ENCODE assay signal across 1 fruit fly cellular context in the genomic region with DNA sequence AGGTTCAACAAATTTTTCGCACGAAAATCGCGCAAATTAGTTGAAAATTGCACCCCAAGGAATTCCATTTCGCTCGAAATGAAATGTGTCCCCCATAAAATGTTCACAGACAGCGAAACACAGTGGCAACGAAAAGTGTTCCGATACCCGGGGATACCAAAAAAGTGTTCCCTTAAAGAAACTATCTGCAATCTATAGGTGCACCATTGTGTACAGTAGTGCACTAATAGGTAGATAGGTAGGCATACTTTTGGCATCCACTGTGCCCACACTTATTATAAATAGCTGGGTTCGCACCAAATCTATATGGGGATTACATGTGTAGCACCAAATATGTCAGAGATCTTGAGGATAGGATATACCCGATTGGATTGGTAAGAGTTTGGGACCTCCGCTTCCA.
TF ChIP-seq lines count a peak whose summit lies in the region.

No protein-coding gene starts in this region.

TF ChIP-seq in whole organism, embryonic, 481 proteins besides CTCF, POLR2A, EP300 and RAD21 (continued from another document and continues in another):
- TF ChIP-seq gce (GFP tag; IDR thresholded peaks at IDR 0.05; lab: Robert Waterston, UW) = 0 out of 3 replicates have a peak, but pooled peaks have one; percentile 40
- TF ChIP-seq NC2α (GFP tag; optimal IDR thresholded peaks at IDR 0.05; lab: Kevin White, UChicago) = peak; percentile 36
- TF ChIP-seq CG18599 (GFP tag; optimal IDR thresholded peaks at IDR 0.05; lab: Kevin White, UChicago) = no peak
- TF ChIP-seq hth (optimal IDR thresholded peaks at IDR 0.05; lab: Kevin White, UChicago) = no peak
- no peak for TF ChIP-seq sd (tag; optimal IDR thresholded peaks at IDR 0.05; lab: Kevin White, UChicago)
- TF ChIP-seq hbn (GFP tag; IDR thresholded peaks at IDR 0.05; lab: Robert Waterston, UW; ENCODE audit: partially characterized antibody) = no peak
- TF ChIP-seq YL-1 (GFP tag; optimal IDR thresholded peaks at IDR 0.05; lab: Kevin White, UChicago) = no peak
- peak; percentile 89 for TF ChIP-seq CG12769 (tag; optimal IDR thresholded peaks at IDR 0.05; lab: Kevin White, UChicago)
- TF ChIP-seq Lhr (GFP tag; optimal IDR thresholded peaks at IDR 0.05; lab: Kevin White, UChicago) = peak; percentile 19
- TF ChIP-seq CG1792 (GFP tag; optimal IDR thresholded peaks at IDR 0.05; lab: Kevin White, UChicago) = no peak
- TF ChIP-seq Doc2 (GFP tag; IDR thresholded peaks at IDR 0.05; lab: Robert Waterston, UW) = 0 out of 2 replicates have a peak, but pooled peaks have one; percentile 26
- TF ChIP-seq amos (GFP tag; IDR thresholded peaks at IDR 0.05; lab: Robert Waterston, UW; ENCODE audit: partially characterized antibody) = no peak
- TF ChIP-seq CrebB (tag; optimal IDR thresholded peaks at IDR 0.05; lab: Kevin White, UChicago) = peak; percentile 16
- no peak for TF ChIP-seq dan (GFP tag; IDR thresholded peaks at IDR 0.05; lab: Robert Waterston, UW)
- peak; percentile 44 for TF ChIP-seq lab (GFP tag; optimal IDR thresholded peaks at IDR 0.05; lab: Kevin White, UChicago)
- no peak for TF ChIP-seq zen (tag; optimal IDR thresholded peaks at IDR 0.05; lab: Kevin White, UChicago)
- no peak for TF ChIP-seq CG16813 (GFP tag; IDR thresholded peaks at IDR 0.05; lab: Robert Waterston, UW; ENCODE audit: partially characterized antibody)
- TF ChIP-seq hb (GFP tag; IDR thresholded peaks at IDR 0.05; lab: Robert Waterston, UW; ENCODE audit: partially characterized antibody) = no peak
- TF ChIP-seq CG14965 (GFP tag; optimal IDR thresholded peaks at IDR 0.05; lab: Kevin White, UChicago; ENCODE audit: borderline replicate concordance) = no peak
- TF ChIP-seq cg (GFP tag; optimal IDR thresholded peaks at IDR 0.05; lab: Kevin White, UChicago) = no peak
- no peak for TF ChIP-seq psq (GFP tag; optimal IDR thresholded peaks at IDR 0.05; lab: Kevin White, UChicago)
- peak; percentile 22 for TF ChIP-seq ewg (GFP tag; optimal IDR thresholded peaks at IDR 0.05; lab: Kevin White, UChicago)
- peak; percentile 87 for TF ChIP-seq lmd (GFP tag; IDR thresholded peaks at IDR 0.05; lab: Robert Waterston, UW)
- TF ChIP-seq dm (GFP tag; optimal IDR thresholded peaks at IDR 0.05; lab: Kevin White, UChicago) = peak; percentile 37
- peak; percentile 9 for TF ChIP-seq Dek (tag; optimal IDR thresholded peaks at IDR 0.05; lab: Kevin White, UChicago)
- peak; percentile 73 for TF ChIP-seq H15 (GFP tag; IDR thresholded peaks at IDR 0.05; lab: Robert Waterston, UW)
- peak; percentile 6 for TF ChIP-seq CG10654 (GFP tag; optimal IDR thresholded peaks at IDR 0.05; lab: Kevin White, UChicago)
- no peak for TF ChIP-seq CG11723 (GFP tag; optimal IDR thresholded peaks at IDR 0.05; lab: Kevin White, UChicago)
- TF ChIP-seq Hsf (GFP tag; optimal IDR thresholded peaks at IDR 0.05; lab: Kevin White, UChicago) = peak; percentile 63
- peak; percentile 43 for TF ChIP-seq CG3281 (GFP tag; optimal IDR thresholded peaks at IDR 0.05; lab: Kevin White, UChicago)
- no peak for TF ChIP-seq Deaf1 (tag; optimal IDR thresholded peaks at IDR 0.05; lab: Kevin White, UChicago)
- TF ChIP-seq seq (GFP tag; IDR thresholded peaks at IDR 0.05; lab: Robert Waterston, UW) = peak; percentile 50; the same call in 1 of the 2 replicates
- no peak for TF ChIP-seq CG15601 (tag; optimal IDR thresholded peaks at IDR 0.05; lab: Kevin White, UChicago)
- TF ChIP-seq MTF-1 (GFP tag; optimal IDR thresholded peaks at IDR 0.05; lab: Kevin White, UChicago; ENCODE audit: borderline replicate concordance) = peak; percentile 1
- no peak for TF ChIP-seq CG1529 (GFP tag; optimal IDR thresholded peaks at IDR 0.05; lab: Kevin White, UChicago)
- peak; percentile 71; the same call in 2 of the 3 replicates for TF ChIP-seq ken (GFP tag; IDR thresholded peaks at IDR 0.05; lab: Robert Waterston, UW)
- 0 out of 3 replicates have a peak, but pooled peaks have one; percentile 21 for TF ChIP-seq CG6791 (GFP tag; IDR thresholded peaks at IDR 0.05; lab: Robert Waterston, UW; ENCODE audit: partially characterized antibody)
- peak; percentile 73 for TF ChIP-seq Xrp1 (GFP tag; IDR thresholded peaks at IDR 0.05; lab: Robert Waterston, UW)
- peak; percentile 9 for TF ChIP-seq Abd-B (GFP tag; optimal IDR thresholded peaks at IDR 0.05; lab: Kevin White, UChicago)
- 0 out of 2 replicates have a peak, but pooled peaks have one; percentile 21 for TF ChIP-seq Oaz (GFP tag; IDR thresholded peaks at IDR 0.05; lab: Robert Waterston, UW)
- TF ChIP-seq Hey (tag; optimal IDR thresholded peaks at IDR 0.05; lab: Kevin White, UChicago) = no peak
- TF ChIP-seq NC2β (GFP tag; optimal IDR thresholded peaks at IDR 0.05; lab: Kevin White, UChicago) = peak; percentile 10
- TF ChIP-seq Bteb2 (GFP tag; optimal IDR thresholded peaks at IDR 0.05; lab: Kevin White, UChicago) = peak; percentile 31
- TF ChIP-seq tll (GFP tag; optimal IDR thresholded peaks at IDR 0.05; lab: Kevin White, UChicago) = no peak
- peak; percentile 62 for TF ChIP-seq gem (tag; optimal IDR thresholded peaks at IDR 0.05; lab: Kevin White, UChicago)
- peak; percentile 62; the same call in 1 of the 2 replicates for TF ChIP-seq toy (GFP tag; IDR thresholded peaks at IDR 0.05; lab: Robert Waterston, UW)
- no peak; the same call in 1 of the 2 replicates for TF ChIP-seq CG31441 (GFP tag; IDR thresholded peaks at IDR 0.05; lab: Robert Waterston, UW)
- no peak for TF ChIP-seq CG10543 (GFP tag; optimal IDR thresholded peaks at IDR 0.05; lab: Kevin White, UChicago)
- TF ChIP-seq NFAT (GFP tag; IDR thresholded peaks at IDR 0.05; lab: Robert Waterston, UW) = peak; percentile 88
- TF ChIP-seq wek (GFP tag; optimal IDR thresholded peaks at IDR 0.05; lab: Kevin White, UChicago) = peak; percentile 52
- no peak for TF ChIP-seq kay (GFP tag; optimal IDR thresholded peaks at IDR 0.05; lab: Kevin White, UChicago)
- no peak for TF ChIP-seq BtbVII (GFP tag; optimal IDR thresholded peaks at IDR 0.05; lab: Kevin White, UChicago)
- TF ChIP-seq CG18619 (GFP tag; optimal IDR thresholded peaks at IDR 0.05; lab: Kevin White, UChicago) = peak; percentile 51
- peak; percentile 65 for TF ChIP-seq CG12219 (GFP tag; optimal IDR thresholded peaks at IDR 0.05; lab: Kevin White, UChicago)
- TF ChIP-seq Sox102F (GFP tag; optimal IDR thresholded peaks at IDR 0.05; lab: Kevin White, UChicago) = peak; percentile 66
- no peak for TF ChIP-seq CG3726 (GFP tag; IDR thresholded peaks at IDR 0.05; lab: Robert Waterston, UW)
- peak; percentile 38 to 50 for TF ChIP-seq Pdp1 (GFP tag; optimal IDR thresholded peaks at IDR 0.05; lab: Kevin White, UChicago)
- TF ChIP-seq CG10321 (GFP tag; IDR thresholded peaks at IDR 0.05; lab: Robert Waterston, UW) = peak; percentile 53; the same call in 1 of the 2 replicates
- TF ChIP-seq Max (GFP tag; optimal IDR thresholded peaks at IDR 0.05; lab: Kevin White, UChicago) = peak; percentile 14
- TF ChIP-seq CG7786 (GFP tag; optimal IDR thresholded peaks at IDR 0.05; lab: Kevin White, UChicago) = peak; percentile 66
- TF ChIP-seq sob (GFP tag; IDR thresholded peaks at IDR 0.05; lab: Robert Waterston, UW) = peak; percentile 71
- peak; percentile 17 for TF ChIP-seq CG17829 (tag; optimal IDR thresholded peaks at IDR 0.05; lab: Kevin White, UChicago)
- TF ChIP-seq Atf-2 (GFP tag; optimal IDR thresholded peaks at IDR 0.05; lab: Kevin White, UChicago) = peak; percentile 16
- TF ChIP-seq gsb (GFP tag; IDR thresholded peaks at IDR 0.05; lab: Robert Waterston, UW) = peak; percentile 49
- TF ChIP-seq HmgZ (tag; optimal IDR thresholded peaks at IDR 0.05; lab: Kevin White, UChicago) = peak; percentile 45
- TF ChIP-seq sens (GFP tag; lab: Kevin White, UChicago) = peak; percentile 87
- TF ChIP-seq CG12155 (GFP tag; optimal IDR thresholded peaks at IDR 0.05; lab: Kevin White, UChicago) = peak; percentile 42
- TF ChIP-seq CG8924 (tag; optimal IDR thresholded peaks at IDR 0.05; lab: Kevin White, UChicago) = no peak
- no peak for TF ChIP-seq Lpt (GFP tag; optimal IDR thresholded peaks at IDR 0.05; lab: Kevin White, UChicago)
- peak; percentile 91 for TF ChIP-seq CG9932 (GFP tag; IDR thresholded peaks at IDR 0.05; lab: Robert Waterston, UW)
- TF ChIP-seq Poxn (GFP tag; IDR thresholded peaks at IDR 0.05; lab: Robert Waterston, UW) = peak; percentile 50
- no peak for TF ChIP-seq Dll (GFP tag; IDR thresholded peaks at IDR 0.05; lab: Robert Waterston, UW; ENCODE audit: partially characterized antibody)
- TF ChIP-seq kah (GFP tag; optimal IDR thresholded peaks at IDR 0.05; lab: Kevin White, UChicago) = peak; percentile 14
- TF ChIP-seq Drgx (GFP tag; IDR thresholded peaks at IDR 0.05; lab: Robert Waterston, UW) = peak; percentile 71
- TF ChIP-seq crc (GFP tag; optimal IDR thresholded peaks at IDR 0.05; lab: Kevin White, UChicago) = no peak
- TF ChIP-seq sqz (GFP tag; optimal IDR thresholded peaks at IDR 0.05; lab: Kevin White, UChicago) = no peak
- TF ChIP-seq CG11093 (GFP tag; IDR thresholded peaks at IDR 0.05; lab: Robert Waterston, UW) = peak; percentile 79
- TF ChIP-seq CG7271 (tag; optimal IDR thresholded peaks at IDR 0.05; lab: Kevin White, UChicago) = no peak
- TF ChIP-seq Kr (GFP tag; optimal IDR thresholded peaks at IDR 0.05; lab: Kevin White, UChicago) = no peak
- no peak for TF ChIP-seq Elba2 (GFP tag; optimal IDR thresholded peaks at IDR 0.05; lab: Kevin White, UChicago)
- TF ChIP-seq Nf-YA (GFP tag; IDR thresholded peaks at IDR 0.05; lab: Robert Waterston, UW) = no peak
- no peak for TF ChIP-seq nerfin-2 (GFP tag; IDR thresholded peaks at IDR 0.05; lab: Robert Waterston, UW; ENCODE audit: partially characterized antibody)
- 0 out of 3 replicates have a peak, but pooled peaks have one; percentile 45 for TF ChIP-seq C15 (GFP tag; IDR thresholded peaks at IDR 0.05; lab: Robert Waterston, UW)
- TF ChIP-seq az2 (GFP tag; optimal IDR thresholded peaks at IDR 0.05; lab: Kevin White, UChicago) = peak; percentile 51
- peak; percentile 40 for TF ChIP-seq CG6254 (GFP tag; optimal IDR thresholded peaks at IDR 0.05; lab: Kevin White, UChicago)
- TF ChIP-seq nom (GFP tag; optimal IDR thresholded peaks at IDR 0.05; lab: Kevin White, UChicago) = no peak
- TF ChIP-seq caup (GFP tag; optimal IDR thresholded peaks at IDR 0.05; lab: Kevin White, UChicago; ENCODE audit: severe bottlenecking) = peak; percentile 35
- no peak for TF ChIP-seq grn (GFP tag; optimal IDR thresholded peaks at IDR 0.05; lab: Kevin White, UChicago)
- peak; percentile 67; the same call in 1 of the 2 replicates for TF ChIP-seq sens-2 (GFP tag; IDR thresholded peaks at IDR 0.05; lab: Robert Waterston, UW)
- TF ChIP-seq Hand (GFP tag; optimal IDR thresholded peaks at IDR 0.05; lab: Kevin White, UChicago) = no peak
- TF ChIP-seq croc (GFP tag; conservative IDR thresholded peaks at IDR 0.05; lab: Robert Waterston, UW) = peak; percentile 27; the same call in 1 of the 3 replicates
- peak; percentile 59; the same call in 1 of the 2 replicates for TF ChIP-seq CG32767 (GFP tag; IDR thresholded peaks at IDR 0.05; lab: Robert Waterston, UW)
- peak; percentile 42 for TF ChIP-seq pnt (GFP tag; optimal IDR thresholded peaks at IDR 0.05; lab: Kevin White, UChicago)
- peak; percentile 48; the same call in 1 of the 2 replicates for TF ChIP-seq MBD-R2 (GFP tag; IDR thresholded peaks at IDR 0.05; lab: Robert Waterston, UW)
- no peak for TF ChIP-seq trem (tag; optimal IDR thresholded peaks at IDR 0.05; lab: Kevin White, UChicago)
- no peak for TF ChIP-seq pzg (GFP tag; optimal IDR thresholded peaks at IDR 0.05; lab: Kevin White, UChicago)
- TF ChIP-seq lilli (GFP tag; optimal IDR thresholded peaks at IDR 0.05; lab: Kevin White, UChicago) = peak; percentile 71
- TF ChIP-seq CG34422 (GFP tag; IDR thresholded peaks at IDR 0.05; lab: Robert Waterston, UW) = peak; percentile 86
- TF ChIP-seq ssp (GFP tag; IDR thresholded peaks at IDR 0.05; lab: Robert Waterston, UW) = peak; percentile 45
- peak; percentile 75 for TF ChIP-seq tgo (GFP tag; IDR thresholded peaks at IDR 0.05; lab: Robert Waterston, UW)
- TF ChIP-seq Fer2 (tag; optimal IDR thresholded peaks at IDR 0.05; lab: Kevin White, UChicago) = no peak
- TF ChIP-seq NfI (GFP tag; optimal IDR thresholded peaks at IDR 0.05; lab: Kevin White, UChicago) = peak; percentile 73
- no peak for TF ChIP-seq usp (GFP tag; optimal IDR thresholded peaks at IDR 0.05; lab: Kevin White, UChicago)
- TF ChIP-seq Asciz (GFP tag; optimal IDR thresholded peaks at IDR 0.05; lab: Kevin White, UChicago) = no peak
- TF ChIP-seq CG34376 (GFP tag; optimal IDR thresholded peaks at IDR 0.05; lab: Kevin White, UChicago) = no peak
- peak; percentile 52 for TF ChIP-seq fd96Cb (tag; optimal IDR thresholded peaks at IDR 0.05; lab: Kevin White, UChicago)
- no peak for TF ChIP-seq fru (optimal IDR thresholded peaks at IDR 0.05; lab: Kevin White, UChicago)
- TF ChIP-seq B-H2 (GFP tag; optimal IDR thresholded peaks at IDR 0.05; lab: Kevin White, UChicago) = no peak
- TF ChIP-seq Hmx (GFP tag; optimal IDR thresholded peaks at IDR 0.05; lab: Kevin White, UChicago) = no peak
- TF ChIP-seq CG1603 (tag; optimal IDR thresholded peaks at IDR 0.05; lab: Kevin White, UChicago) = peak; percentile 76
- peak; percentile 49 for TF ChIP-seq fd3F (GFP tag; optimal IDR thresholded peaks at IDR 0.05; lab: Kevin White, UChicago)
- no peak for TF ChIP-seq prd (optimal IDR thresholded peaks at IDR 0.05; lab: Kevin White, UChicago)
- TF ChIP-seq prd (GFP tag; IDR thresholded peaks at IDR 0.05; lab: Robert Waterston, UW) = peak; percentile 86
- peak; percentile 79 for TF ChIP-seq dysf (GFP tag; IDR thresholded peaks at IDR 0.05; lab: Robert Waterston, UW)
- 0 out of 2 replicates have a peak, but pooled peaks have one; percentile 20 for TF ChIP-seq CG4404 (GFP tag; IDR thresholded peaks at IDR 0.05; lab: Robert Waterston, UW)
- TF ChIP-seq CG12744 (GFP tag; optimal IDR thresholded peaks at IDR 0.05; lab: Kevin White, UChicago) = peak; percentile 24
- peak; percentile 78 for TF ChIP-seq CG14441 (GFP tag; IDR thresholded peaks at IDR 0.05; lab: Robert Waterston, UW)
- peak; percentile 17 for TF ChIP-seq CG15696 (tag; optimal IDR thresholded peaks at IDR 0.05; lab: Kevin White, UChicago)
- peak; percentile 43 for TF ChIP-seq schlank (tag; optimal IDR thresholded peaks at IDR 0.05; lab: Kevin White, UChicago)
- TF ChIP-seq dmrt11E (tag; optimal IDR thresholded peaks at IDR 0.05; lab: Kevin White, UChicago) = peak; percentile 45
- peak; percentile 57 for TF ChIP-seq dmrt99B (tag; optimal IDR thresholded peaks at IDR 0.05; lab: Kevin White, UChicago)
- TF ChIP-seq CG15073 (GFP tag; optimal IDR thresholded peaks at IDR 0.05; lab: Kevin White, UChicago) = no peak
- peak; percentile 59 for TF ChIP-seq nmo (GFP tag; optimal IDR thresholded peaks at IDR 0.05; lab: Kevin White, UChicago)
- peak; percentile 55 for TF ChIP-seq Ssrp (tag; optimal IDR thresholded peaks at IDR 0.05; lab: Kevin White, UChicago)
- TF ChIP-seq en (GFP tag; optimal IDR thresholded peaks at IDR 0.05; lab: Kevin White, UChicago) = no peak
